Fruit fly (Drosophila melanogaster) whole organism, embryonic: ENCODE data around the gene mus302.
A peak's percentile ranks its signal among the peaks of the same experiment; 100 is the strongest.

Experiments used
- Ada2b ChIP-seq: fragments of 200-800 bp; sonication (Bioruptor generic); IDR thresholded peaks from 2 replicates; pipeline ENCODE4 v1.3.6; 2022; ENCODE audit warnings: missing biosample characterization, missing genetic modification characterization
- Atf6 ChIP-seq: fragments of 200-800 bp; sonication (Bioruptor generic); IDR thresholded peaks from 2 replicates; pipeline ENCODE4 v1.3.6; 2022; ENCODE audit warnings: missing biosample characterization, missing genetic modification characterization
- BEAF-32 ChIP-seq: fragments of 200-800 bp; sonication (Bioruptor generic); optimal IDR thresholded peaks from 3 replicates; lab custom pipeline; 2017; ENCODE audit warnings: missing biosample characterization, missing genetic modification characterization, mild to moderate bottlenecking, moderate library complexity, missing genetic modification reagents
- BtbVII ChIP-seq: fragments of 200-800 bp; sonication (Bioruptor generic); optimal IDR thresholded peaks from 3 replicates; lab custom pipeline; 2017; ENCODE audit warnings: missing biosample characterization, mild to moderate bottlenecking, missing genetic modification characterization
- CG10431 ChIP-seq: fragments of 200-800 bp; sonication (Bioruptor generic); optimal IDR thresholded peaks from 3 replicates; lab custom pipeline; 2018; ENCODE audit warnings: missing biosample characterization, mild to moderate bottlenecking, missing genetic modification characterization
- CG11247 ChIP-seq: fragments of 200-800 bp; sonication (Bioruptor generic); IDR thresholded peaks from 2 replicates; pipeline ENCODE4 v1.3.6; 2022; ENCODE audit warnings: missing biosample characterization, missing genetic modification characterization
- CG11504 ChIP-seq: fragments of 200-800 bp; sonication (Bioruptor generic); optimal IDR thresholded peaks from 3 replicates; lab custom pipeline; 2019; ENCODE audit warnings: missing biosample characterization, mild to moderate bottlenecking, missing genetic modification characterization, moderate library complexity
- CG12155 ChIP-seq: fragments of 200-800 bp; sonication (Bioruptor generic); optimal IDR thresholded peaks from 3 replicates; lab custom pipeline; 2016; ENCODE audit warnings: missing biosample characterization, missing genetic modification characterization
- CG12942 ChIP-seq: fragments of 200-800 bp; sonication (Bioruptor generic); optimal IDR thresholded peaks from 3 replicates; lab custom pipeline; 2016; ENCODE audit warnings: missing biosample characterization, missing genetic modification characterization
- CG13123 ChIP-seq: fragments of 200-800 bp; sonication (Bioruptor generic); optimal IDR thresholded peaks from 2 replicates; lab custom pipeline; 2016; ENCODE audit warnings: missing biosample characterization, missing genetic modification characterization
- CG15011 ChIP-seq: fragments of 200-800 bp; sonication (Bioruptor generic); optimal IDR thresholded peaks from 3 replicates; lab custom pipeline; 2018; ENCODE audit warnings: missing biosample characterization, mild to moderate bottlenecking, missing genetic modification characterization
- CG15479 ChIP-seq: fragments of 200-800 bp; sonication (Bioruptor generic); optimal IDR thresholded peaks from 3 replicates; lab custom pipeline; 2019; ENCODE audit warnings: missing biosample characterization, mild to moderate bottlenecking, missing genetic modification characterization, moderate library complexity
- CG17361 ChIP-seq: fragments of 200-800 bp; sonication (Bioruptor generic); IDR thresholded peaks from 3 replicates; pipeline ENCODE4 v1.3.6; 2022; ENCODE audit warnings: missing biosample characterization, missing genetic modification characterization
- CG17612 ChIP-seq: fragments of 200-800 bp; sonication (Bioruptor generic); IDR thresholded peaks from 2 replicates; pipeline ENCODE4 v1.3.6; 2022; ENCODE audit warnings: missing biosample characterization, missing genetic modification characterization
- CG17802 ChIP-seq: fragments of 200-800 bp; sonication (Bioruptor generic); optimal IDR thresholded peaks from 2 replicates; lab custom pipeline; 2018; ENCODE audit warnings: missing biosample characterization, mild to moderate bottlenecking, missing genetic modification characterization, moderate library complexity
- CG2678 ChIP-seq: fragments of 200-800 bp; sonication (Bioruptor generic); optimal IDR thresholded peaks from 3 replicates; lab custom pipeline; 2019; ENCODE audit warnings: missing biosample characterization, mild to moderate bottlenecking, missing genetic modification characterization, moderate library complexity
- CG3065 ChIP-seq: fragments of 200-800 bp; sonication (Bioruptor generic); optimal IDR thresholded peaks from 2 replicates; lab custom pipeline; 2016; ENCODE audit warnings: missing biosample characterization, missing genetic modification characterization
- CG31224 ChIP-seq: fragments of 200-800 bp; sonication (Bioruptor generic); IDR thresholded peaks from 2 replicates; pipeline ENCODE4 v1.3.6; 2022; ENCODE audit warnings: missing biosample characterization, missing genetic modification characterization
- CG31365 ChIP-seq: fragments of 200-800 bp; sonication (Bioruptor generic); optimal IDR thresholded peaks from 2 replicates; lab custom pipeline; 2018; ENCODE audit warnings: missing biosample characterization, mild to moderate bottlenecking, missing genetic modification characterization
- CG31388 ChIP-seq: fragments of 200-800 bp; sonication (Bioruptor generic); optimal IDR thresholded peaks from 2 replicates; lab custom pipeline; 2016; ENCODE audit warnings: missing biosample characterization, missing genetic modification characterization
- CG34376 ChIP-seq: fragments of 200-800 bp; sonication (Bioruptor generic); optimal IDR thresholded peaks from 2 replicates; lab custom pipeline; 2018; ENCODE audit warnings: missing biosample characterization, mild to moderate bottlenecking, missing genetic modification characterization
- CG34422 ChIP-seq: fragments of 200-800 bp; sonication (Bioruptor generic); IDR thresholded peaks from 3 replicates; pipeline ENCODE4 v1.3.6; 2022; ENCODE audit warnings: missing biosample characterization, missing genetic modification characterization
- CG7357 ChIP-seq: fragments of 200-800 bp; sonication (Bioruptor generic); IDR thresholded peaks from 3 replicates; pipeline ENCODE4 v1.3.6; 2022; ENCODE audit warnings: missing biosample characterization, missing genetic modification characterization
- CG8944 ChIP-seq: fragments of 200-800 bp; sonication (Bioruptor generic); optimal IDR thresholded peaks from 3 replicates; lab custom pipeline; 2016; ENCODE audit warnings: missing biosample characterization, missing genetic modification characterization
- CG9797 ChIP-seq: fragments of 200-800 bp; sonication (Bioruptor generic); optimal IDR thresholded peaks from 3 replicates; lab custom pipeline; 2018; ENCODE audit warnings: missing biosample characterization, mild to moderate bottlenecking, missing genetic modification characterization
- CG9876 ChIP-seq: fragments of 200-800 bp; sonication (Bioruptor generic); optimal IDR thresholded peaks from 2 replicates; lab custom pipeline; 2016; ENCODE audit warnings: missing biosample characterization, missing genetic modification characterization
- Deaf1 ChIP-seq: fragments of 200-800 bp; optimal IDR thresholded peaks from 3 replicates; lab custom pipeline; 2019; ENCODE audit warnings: missing biosample characterization, mild to moderate bottlenecking, missing genetic modification characterization, moderate library complexity
- Dip2 ChIP-seq: fragments of 200-800 bp; sonication (Bioruptor generic); IDR thresholded peaks from 2 replicates; pipeline ENCODE4 v1.3.6; 2022; ENCODE audit warnings: missing biosample characterization, missing genetic modification characterization
- Doc3 ChIP-seq: fragments of 200-800 bp; sonication (Bioruptor generic); IDR thresholded peaks from 3 replicates; pipeline ENCODE4 v1.3.6; 2022; ENCODE audit warnings: missing biosample characterization, missing genetic modification characterization; ENCODE audit not compliant: partially characterized antibody
- Dp ChIP-seq: fragments of 200-800 bp; sonication (Bioruptor generic); optimal IDR thresholded peaks from 2 replicates; lab custom pipeline; 2018; ENCODE audit warnings: missing biosample characterization, mild to moderate bottlenecking, missing genetic modification characterization, moderate library complexity
- H15 ChIP-seq: fragments of 200-800 bp; sonication (Bioruptor generic); IDR thresholded peaks from 3 replicates; pipeline ENCODE4 v1.3.6; 2022; ENCODE audit warnings: missing biosample characterization, missing genetic modification characterization
- HLHmδ ChIP-seq: fragments of 200-800 bp; sonication (Bioruptor generic); optimal IDR thresholded peaks from 2 replicates; lab custom pipeline; 2018; ENCODE audit warnings: missing biosample characterization, mild to moderate bottlenecking, missing genetic modification characterization, moderate library complexity
- HmgZ ChIP-seq: fragments of 200-800 bp; sonication (Bioruptor generic); optimal IDR thresholded peaks from 2 replicates; lab custom pipeline; 2018; ENCODE audit warnings: missing biosample characterization, mild to moderate bottlenecking, missing genetic modification characterization
- Hr51 ChIP-seq, 2 experiments: fragments of 200-800 bp; sonication (Bioruptor generic); optimal IDR thresholded peaks; 2 replicates in 1 of 2; 3 replicates in 1 of 2; lab custom pipeline; 2016 to 2018; ENCODE audit warnings: missing biosample characterization in 2 of 2, missing genetic modification characterization in 2 of 2, mild to moderate bottlenecking in 1 of 2, moderate library complexity in 1 of 2
- Hsf ChIP-seq: fragments of 200-800 bp; sonication (Bioruptor generic); optimal IDR thresholded peaks from 3 replicates; lab custom pipeline; 2016; ENCODE audit warnings: missing biosample characterization, missing genetic modification characterization
- Mrtf ChIP-seq: fragments of 200-800 bp; sonication (Bioruptor generic); IDR thresholded peaks from 3 replicates; pipeline ENCODE4 v1.3.6; 2022; ENCODE audit warnings: missing biosample characterization, missing genetic modification characterization
- NFAT ChIP-seq: fragments of 200-800 bp; sonication (Bioruptor generic); IDR thresholded peaks from 2 replicates; pipeline ENCODE4 v1.3.6; 2022; ENCODE audit warnings: missing biosample characterization, missing genetic modification characterization
- Nf-YA ChIP-seq: fragments of 200-800 bp; sonication (Bioruptor generic); IDR thresholded peaks from 2 replicates; pipeline ENCODE4 v1.3.6; 2022; ENCODE audit warnings: missing biosample characterization, missing genetic modification characterization
- Taf1 ChIP-seq: fragments of 200-800 bp; sonication (Bioruptor generic); IDR thresholded peaks from 2 replicates; pipeline ENCODE4 v1.3.6; 2022; ENCODE audit warnings: missing biosample characterization, missing genetic modification characterization
- da ChIP-seq: fragments of 200-800 bp; sonication (Bioruptor generic); optimal IDR thresholded peaks from 2 replicates; lab custom pipeline; 2016; ENCODE audit warnings: missing biosample characterization, missing genetic modification characterization
- disco-r ChIP-seq: fragments of 200-800 bp; sonication (Bioruptor generic); optimal IDR thresholded peaks from 2 replicates; lab custom pipeline; 2016; ENCODE audit warnings: missing biosample characterization, missing genetic modification characterization
- eve ChIP-seq, 2 experiments: fragments of >200 bp; optimal IDR thresholded peaks; 2 replicates each; lab custom pipeline; 2017; ENCODE audit warnings: missing biosample characterization in 2 of 2, missing genetic modification characterization in 2 of 2
- fu2 ChIP-seq: fragments of 200-800 bp; sonication (Bioruptor generic); optimal IDR thresholded peaks from 2 replicates; lab custom pipeline; 2016; ENCODE audit warnings: missing biosample characterization, missing genetic modification characterization
- lab ChIP-seq: fragments of 200-800 bp; sonication (Bioruptor generic); optimal IDR thresholded peaks from 3 replicates; lab custom pipeline; 2017; ENCODE audit warnings: missing biosample characterization, missing genetic modification characterization, mild to moderate bottlenecking, moderate library complexity, missing genetic modification reagents
- lov ChIP-seq, 2 experiments: fragments of 200-800 bp in 1 of 2; fragments of >200 bp in 1 of 2; sonication (Bioruptor generic) in 1 of 2; IDR thresholded peaks in 1 of 2; optimal IDR thresholded peaks in 1 of 2; 2 replicates in 1 of 2; 3 replicates in 1 of 2; pipeline versions ENCODE4 v1.3.6 to Lab custom; 2017 to 2022; ENCODE audit warnings: missing biosample characterization in 1 of 2, missing genetic modification characterization in 1 of 2
- maf-S ChIP-seq: fragments of 200-800 bp; sonication (Bioruptor generic); optimal IDR thresholded peaks from 2 replicates; lab custom pipeline; 2016; ENCODE audit warnings: missing biosample characterization, missing genetic modification characterization
- nom ChIP-seq: fragments of 200-800 bp; sonication (Bioruptor generic); optimal IDR thresholded peaks from 2 replicates; lab custom pipeline; 2017; ENCODE audit warnings: missing biosample characterization, missing genetic modification characterization, mild to moderate bottlenecking, moderate library complexity, missing genetic modification reagents
- pho ChIP-seq: fragments of 200-800 bp; sonication (Bioruptor generic); optimal IDR thresholded peaks from 2 replicates; lab custom pipeline; 2016; ENCODE audit warnings: missing biosample characterization, missing genetic modification characterization
- pzg ChIP-seq: fragments of 200-800 bp; sonication (Bioruptor generic); optimal IDR thresholded peaks from 3 replicates; lab custom pipeline; 2018; ENCODE audit warnings: missing biosample characterization, mild to moderate bottlenecking, missing genetic modification characterization, moderate library complexity

The mus302 gene

dm6 chr3L:16782218-16782763 is 2.8 kb upstream of the mus302 start (continued):
- peak; percentile 44 for TF ChIP-seq CG8944 (GFP tag; lab: Kevin White, UChicago)
- TF ChIP-seq CG31388 (GFP tag; lab: Kevin White, UChicago), result no peak
- peak; percentile 28; the same call in 1 of the 2 replicates for TF ChIP-seq CG11247 (GFP tag; lab: Robert Waterston, UW)
- TF ChIP-seq CG12155 (GFP tag; lab: Kevin White, UChicago), result peak; percentile 55
- TF ChIP-seq maf-S (GFP tag; lab: Kevin White, UChicago), result peak; percentile 50
- peak; percentile 47 for TF ChIP-seq HmgZ (tag; lab: Kevin White, UChicago)
- TF ChIP-seq CG3065, result no peak
- no peak for TF ChIP-seq Dp (GFP tag; lab: Kevin White, UChicago)
- TF ChIP-seq nom (GFP tag; lab: Kevin White, UChicago), result peak; percentile 18
- TF ChIP-seq NFAT (GFP tag; lab: Robert Waterston, UW), result 0 out of 2 replicates have a peak, but pooled peaks have one; percentile 13
- TF ChIP-seq eve (GFP tag; optimal IDR thresholded peaks at IDR 0.05; lab: Kevin White, UChicago), result no peak
- TF ChIP-seq BEAF-32 (GFP tag; lab: Kevin White, UChicago), result no peak
- peak; percentile 70; the same call in 1 of the 3 replicates for TF ChIP-seq CG7357 (GFP tag; lab: Robert Waterston, UW)
- no peak for TF ChIP-seq pzg (GFP tag; lab: Kevin White, UChicago)
- TF ChIP-seq Ada2b, result peak; percentile 82
- no peak for TF ChIP-seq CG9876 (GFP tag; lab: Kevin White, UChicago)
- TF ChIP-seq da (GFP tag; lab: Kevin White, UChicago), result no peak
- TF ChIP-seq lov (optimal IDR thresholded peaks at IDR 0.05; lab: Kevin White, UChicago), result no peak
- peak; percentile 44; the same call in 1 of the 3 replicates for TF ChIP-seq lov (GFP tag; IDR thresholded peaks at IDR 0.05; lab: Robert Waterston, UW)
- peak; percentile 29 for TF ChIP-seq BtbVII (GFP tag; lab: Kevin White, UChicago)
- TF ChIP-seq CG17802 (tag; lab: Kevin White, UChicago), result peak; percentile 43
- peak; percentile 85 for TF ChIP-seq Nf-YA (GFP tag; lab: Robert Waterston, UW)
- TF ChIP-seq Doc3, result no peak
- TF ChIP-seq CG12942, result peak; percentile 16
- no peak for TF ChIP-seq CG13123 (GFP tag; lab: Kevin White, UChicago)
- TF ChIP-seq CG15011 (GFP tag; lab: Kevin White, UChicago), result no peak
- TF ChIP-seq CG31224, result peak; percentile 5; the same call in 1 of the 2 replicates
- TF ChIP-seq Hr51 (GFP tag; optimal IDR thresholded peaks at IDR 0.05; lab: Kevin White, UChicago), result peak in 1 of 2 experiments; percentile 10
- peak; percentile 65; the same call in 2 of the 3 replicates for TF ChIP-seq Mrtf (GFP tag; lab: Robert Waterston, UW)
- peak; percentile 74 for TF ChIP-seq Hsf
- peak; percentile 50 for TF ChIP-seq pho (GFP tag; lab: Kevin White, UChicago)
- TF ChIP-seq CG9797 (GFP tag; lab: Kevin White, UChicago), result no peak
- TF ChIP-seq HLHmδ, result no peak
- peak; percentile 36 for TF ChIP-seq disco-r
- TF ChIP-seq CG31365 (tag; lab: Kevin White, UChicago), result peak; percentile 26
- peak; percentile 62 for TF ChIP-seq H15 (GFP tag; lab: Robert Waterston, UW)
- no peak for TF ChIP-seq CG10431 (GFP tag; lab: Kevin White, UChicago)
- TF ChIP-seq Taf1, result peak; percentile 38; the same call in 1 of the 2 replicates
- no peak for TF ChIP-seq Dip2 (GFP tag; lab: Robert Waterston, UW)
- peak; percentile 49 for TF ChIP-seq fu2 (GFP tag; lab: Kevin White, UChicago)
- peak; percentile 39; the same call in 1 of the 2 replicates for TF ChIP-seq CG17612 (GFP tag; lab: Robert Waterston, UW)
- TF ChIP-seq CG17361, result no peak; the same call in none of the 3 replicates
- no peak for TF ChIP-seq CG2678
- no peak for TF ChIP-seq CG34376 (GFP tag; lab: Kevin White, UChicago)
- TF ChIP-seq CG34422 (GFP tag; lab: Robert Waterston, UW), result peak; percentile 59; the same call in 2 of the 3 replicates
- TF ChIP-seq Atf6 (GFP tag; lab: Robert Waterston, UW), result no peak
- no peak for TF ChIP-seq lab
- TF ChIP-seq CG15479 (GFP tag; lab: Kevin White, UChicago), result no peak
- no peak for TF ChIP-seq CG11504 (tag; lab: Kevin White, UChicago)
- no peak for TF ChIP-seq Deaf1 (tag; lab: Kevin White, UChicago)
